Worm (Caenorhabditis elegans) whole organism, late embryonic: ENCODE measurements around the gene hizr-1.

ENCODE experiments used
- C08G9.2 ChIP-seq: sonication (generic microtip); optimal IDR thresholded peaks from 2 replicates; lab custom pipeline; 2016; ENCODE audit warnings: mild to moderate bottlenecking, missing genetic modification characterization, moderate library complexity, missing compliant biosample characterization
- F13H6.1 ChIP-seq: sonication (generic microtip); optimal IDR thresholded peaks from 2 replicates; lab custom pipeline; 2016; ENCODE audit warnings: missing genetic modification characterization, missing compliant biosample characterization
- K09A11.1 ChIP-seq: sonication (generic microtip); optimal IDR thresholded peaks from 2 replicates; lab custom pipeline; 2017; ENCODE audit warnings: antibody characterized with exemption, mild to moderate bottlenecking, missing genetic modification characterization, missing compliant biosample characterization; ENCODE audit not compliant: insufficient read depth
- Y22D7AL.16 ChIP-seq: sonication (generic microtip); optimal IDR thresholded peaks from 2 replicates; lab custom pipeline; 2016; ENCODE audit warnings: missing genetic modification characterization, missing compliant biosample characterization
- ama-1 ChIP-seq: fragments of 150-350 bp; optimal IDR thresholded peaks from 2 replicates; lab custom pipeline; 2014
- ceh-14 ChIP-seq: sonication (generic microtip); optimal IDR thresholded peaks from 2 replicates; lab custom pipeline; 2016; ENCODE audit warnings: missing genotype, missing genetic modification characterization, missing compliant biosample characterization
- ceh-18 ChIP-seq: sonication (generic microtip); optimal IDR thresholded peaks from 2 replicates; lab custom pipeline; 2016; ENCODE audit warnings: missing genetic modification characterization, missing compliant biosample characterization
- ceh-19 ChIP-seq: fragments of 200-800 bp; sonication (Bioruptor generic); optimal IDR thresholded peaks from 2 replicates; lab custom pipeline; 2018; ENCODE audit warnings: mild to moderate bottlenecking, missing genetic modification characterization, missing compliant biosample characterization
- ceh-22 ChIP-seq: sonication (generic microtip); optimal IDR thresholded peaks from 2 replicates; lab custom pipeline; 2017; ENCODE audit warnings: missing biosample characterization, missing genetic modification characterization
- ceh-31 ChIP-seq: sonication (generic microtip); optimal IDR thresholded peaks from 2 replicates; lab custom pipeline; 2016; ENCODE audit warnings: missing genetic modification characterization, missing compliant biosample characterization
- ceh-34 ChIP-seq: sonication (generic microtip); optimal IDR thresholded peaks from 2 replicates; lab custom pipeline; 2016; ENCODE audit warnings: mild to moderate bottlenecking, missing genetic modification characterization, missing compliant biosample characterization
- ceh-45 ChIP-seq: fragments of 200-800 bp; sonication (Bioruptor generic); IDR thresholded peaks from 2 replicates; pipeline ENCODE4 v1.3.6; 2022; ENCODE audit warnings: missing genetic modification reagents, missing genetic modification characterization, missing compliant biosample characterization
- ceh-9 ChIP-seq: sonication (generic microtip); optimal IDR thresholded peaks from 2 replicates; lab custom pipeline; 2016; ENCODE audit warnings: mild to moderate bottlenecking, missing genetic modification characterization, inconsistent platforms, missing compliant biosample characterization
- ets-4 ChIP-seq: sonication (generic microtip); optimal IDR thresholded peaks from 2 replicates; lab custom pipeline; 2016; ENCODE audit warnings: missing genetic modification characterization, missing compliant biosample characterization
- eyg-1 ChIP-seq: sonication (generic microtip); optimal IDR thresholded peaks from 2 replicates; lab custom pipeline; 2016; ENCODE audit warnings: missing genotype, missing genetic modification characterization, missing compliant biosample characterization
- fkh-10 ChIP-seq: fragments of 150-350 bp; optimal IDR thresholded peaks from 2 replicates; lab custom pipeline; 2014; ENCODE audit warnings: missing biosample characterization, missing genetic modification reagents, missing genetic modification characterization
- fkh-6 ChIP-seq: sonication (generic microtip); optimal IDR thresholded peaks from 2 replicates; lab custom pipeline; 2016; ENCODE audit warnings: missing genetic modification characterization, missing compliant biosample characterization
- hlh-13 ChIP-seq: fragments of 200-800 bp; sonication (Bioruptor generic); optimal IDR thresholded peaks from 2 replicates; lab custom pipeline; 2018; ENCODE audit warnings: mild to moderate bottlenecking, missing genetic modification characterization, missing compliant biosample characterization
- hlh-6 ChIP-seq: sonication (generic microtip); optimal IDR thresholded peaks from 2 replicates; lab custom pipeline; 2016; ENCODE audit warnings: missing genotype, missing genetic modification characterization, missing compliant biosample characterization
- lim-6 ChIP-seq: sonication (generic microtip); optimal IDR thresholded peaks from 2 replicates; lab custom pipeline; 2016; ENCODE audit warnings: missing genetic modification characterization, missing compliant biosample characterization
- lin-11 ChIP-seq: fragments of 200-800 bp; sonication (Bioruptor generic); optimal IDR thresholded peaks from 2 replicates; lab custom pipeline; 2018; ENCODE audit warnings: mild to moderate bottlenecking, missing genetic modification characterization, missing compliant biosample characterization
- mec-3 ChIP-seq: sonication (generic microtip); optimal IDR thresholded peaks from 2 replicates; lab custom pipeline; 2016; ENCODE audit warnings: borderline replicate concordance, missing genetic modification characterization, missing compliant biosample characterization
- nfya-1 ChIP-seq: sonication (generic microtip); optimal IDR thresholded peaks from 2 replicates; lab custom pipeline; 2017; ENCODE audit warnings: missing genetic modification characterization, mild to moderate bottlenecking, missing compliant biosample characterization, antibody characterized with exemption, moderate library complexity
- nhr-11 ChIP-seq: fragments of 150-350 bp; optimal IDR thresholded peaks from 2 replicates; lab custom pipeline; 2014; ENCODE audit warnings: missing biosample characterization, missing genetic modification characterization
- npax-4 ChIP-seq: sonication (generic microtip); optimal IDR thresholded peaks from 2 replicates; lab custom pipeline; 2016; ENCODE audit warnings: missing genetic modification characterization, missing compliant biosample characterization
- odd-2 ChIP-seq: sonication (generic microtip); optimal IDR thresholded peaks from 2 replicates; lab custom pipeline; 2017; ENCODE audit warnings: antibody characterized with exemption, mild to moderate bottlenecking, missing genetic modification characterization, missing compliant biosample characterization
- pag-3 ChIP-seq: sonication (generic microtip); optimal IDR thresholded peaks from 2 replicates; lab custom pipeline; 2016; ENCODE audit warnings: missing compliant biosample characterization, missing genetic modification characterization, borderline replicate concordance
- pat-9 ChIP-seq: fragments of 200-800 bp; sonication (Bioruptor generic); optimal IDR thresholded peaks from 2 replicates; lab custom pipeline; 2018; ENCODE audit warnings: mild to moderate bottlenecking, missing genetic modification characterization, moderate library complexity, missing compliant biosample characterization
- pax-1 ChIP-seq: fragments of 150-350 bp; optimal IDR thresholded peaks from 2 replicates; lab custom pipeline; 2014; ENCODE audit warnings: missing biosample characterization, missing genetic modification characterization
- pha-2 ChIP-seq: sonication (generic microtip); optimal IDR thresholded peaks from 2 replicates; lab custom pipeline; 2017; ENCODE audit warnings: mild to moderate bottlenecking, missing genetic modification characterization, missing compliant biosample characterization
- pqm-1 ChIP-seq: sonication (generic microtip); optimal IDR thresholded peaks from 2 replicates; lab custom pipeline; 2016; ENCODE audit warnings: missing genetic modification characterization, missing compliant biosample characterization
- pros-1 ChIP-seq: fragments of 150-350 bp; optimal IDR thresholded peaks from 2 replicates; lab custom pipeline; 2014; ENCODE audit warnings: missing biosample characterization, missing genetic modification reagents, missing genetic modification characterization
- rnt-1 ChIP-seq: sonication (generic microtip); optimal IDR thresholded peaks from 2 replicates; lab custom pipeline; 2016; ENCODE audit warnings: missing genetic modification characterization, missing compliant biosample characterization
- sdc-2 ChIP-seq: sonication (generic microtip); optimal IDR thresholded peaks from 2 replicates; lab custom pipeline; 2016; ENCODE audit warnings: missing genotype, missing genetic modification characterization, missing compliant biosample characterization
- sox-2 ChIP-seq: fragments of 200-800 bp; sonication (Bioruptor generic); IDR thresholded peaks from 2 replicates; pipeline ENCODE4 v1.3.6; 2022; ENCODE audit warnings: missing genetic modification reagents, missing genetic modification characterization, missing compliant biosample characterization
- tbx-2 ChIP-seq: sonication (generic microtip); optimal IDR thresholded peaks from 2 replicates; lab custom pipeline; 2016; ENCODE audit warnings: missing genetic modification characterization, missing compliant biosample characterization
- tbx-7 ChIP-seq: sonication (generic microtip); optimal IDR thresholded peaks from 2 replicates; lab custom pipeline; 2016; ENCODE audit warnings: missing genotype, missing genetic modification characterization, missing compliant biosample characterization
- ttx-3 ChIP-seq: sonication (generic microtip); optimal IDR thresholded peaks from 2 replicates; lab custom pipeline; 2016; ENCODE audit warnings: missing genetic modification reagents, missing genetic modification characterization, missing compliant biosample characterization
- unc-55 ChIP-seq: sonication (generic microtip); optimal IDR thresholded peaks from 2 replicates; lab custom pipeline; 2017; ENCODE audit warnings: missing biosample characterization, missing genetic modification reagents, missing genetic modification characterization
- unc-86 ChIP-seq: sonication (generic microtip); optimal IDR thresholded peaks from 2 replicates; lab custom pipeline; 2016; ENCODE audit warnings: missing genetic modification characterization, missing compliant biosample characterization
- zip-5 ChIP-seq: sonication (generic microtip); optimal IDR thresholded peaks from 2 replicates; lab custom pipeline; 2016; ENCODE audit warnings: missing genetic modification characterization, missing compliant biosample characterization
- ztf-16 ChIP-seq: sonication (generic microtip); optimal IDR thresholded peaks from 2 replicates; lab custom pipeline; 2017; ENCODE audit warnings: missing genetic modification characterization, missing compliant biosample characterization

Gene hizr-1

ce11 chrX:11281148-11281547, 36.9 kb upstream of the hizr-1 start, which contains the start of gene F38B2.6:
F38B2.6 (minus strand) TSS chrX:11281248.
- TF ChIP-seq ttx-3 (tag; lab: Kevin White, UChicago): no peak
- TF ChIP-seq tbx-7 (tag; lab: Kevin White, UChicago): no peak
- TF ChIP-seq nhr-11: no peak
- TF ChIP-seq ceh-31 (tag; lab: Kevin White, UChicago): no peak
- TF ChIP-seq sox-2 (GFP tag; lab: Robert Waterston, UW): no peak
- TF ChIP-seq ceh-14 (tag; lab: Kevin White, UChicago): no peak
- no peak for TF ChIP-seq hlh-13 (GFP tag; lab: Kevin White, UChicago)
- no peak for TF ChIP-seq tbx-2
- TF ChIP-seq lim-6 (tag; lab: Kevin White, UChicago): no peak
- no peak for TF ChIP-seq eyg-1
- TF ChIP-seq unc-86 (tag; lab: Kevin White, UChicago): no peak
- no peak for TF ChIP-seq Y22D7AL.16 (tag; lab: Kevin White, UChicago)
- no peak for TF ChIP-seq pax-1 (tag; lab: Kevin White, UChicago)
- TF ChIP-seq pqm-1 (tag; lab: Kevin White, UChicago): no peak
- TF ChIP-seq ceh-18 (tag; lab: Kevin White, UChicago): no peak
- TF ChIP-seq sdc-2 (tag; lab: Kevin White, UChicago): no peak
- TF ChIP-seq unc-55 (GFP tag; lab: Kevin White, UChicago): no peak
- TF ChIP-seq ceh-19: no peak
- no peak for TF ChIP-seq C08G9.2 (tag; lab: Kevin White, UChicago)
- TF ChIP-seq hlh-6: no peak

ce11 chrX:11286246-11286645, 31.8 kb upstream of the hizr-1 start, which contains the start of gene F38B2.3:
F38B2.3 (minus strand) TSS chrX:11286346.
- no peak for TF ChIP-seq fkh-6 (tag; lab: Kevin White, UChicago)
- TF ChIP-seq pax-1 (tag; lab: Kevin White, UChicago): no peak
- TF ChIP-seq tbx-2: no peak
- TF ChIP-seq pha-2 (tag; lab: Kevin White, UChicago): no peak
- TF ChIP-seq odd-2 (tag; lab: Kevin White, UChicago): no peak
- no peak for TF ChIP-seq nfya-1 (tag; lab: Kevin White, UChicago)
- no peak for TF ChIP-seq pros-1 (tag; lab: Kevin White, UChicago)
- TF ChIP-seq ets-4: no peak
- no peak for TF ChIP-seq ceh-31 (tag; lab: Kevin White, UChicago)
- TF ChIP-seq ztf-16 (tag; lab: Kevin White, UChicago): no peak
- TF ChIP-seq lin-11 (tag; lab: Kevin White, UChicago): no peak
- no peak for TF ChIP-seq ceh-22 (tag; lab: Kevin White, UChicago)
- no peak for TF ChIP-seq F13H6.1 (tag; lab: Kevin White, UChicago)
- no peak for TF ChIP-seq ceh-45 (GFP tag; lab: Robert Waterston, UW)
- no peak for TF ChIP-seq ceh-18 (tag; lab: Kevin White, UChicago)
- no peak for TF ChIP-seq ama-1
- TF ChIP-seq pat-9 (tag; lab: Kevin White, UChicago): no peak

ce11 chrX:11287617-11288016, 30.5 kb upstream of the hizr-1 start, which contains the start of gene F38B2.4:
F38B2.4 (minus strand) TSS chrX:11287717.
- no peak for TF ChIP-seq ceh-19
- TF ChIP-seq mec-3 (tag; lab: Kevin White, UChicago): no peak
- no peak for TF ChIP-seq odd-2 (tag; lab: Kevin White, UChicago)
- no peak for TF ChIP-seq rnt-1
- no peak for TF ChIP-seq K09A11.1 (tag; lab: Kevin White, UChicago)
- no peak for TF ChIP-seq zip-5
- no peak for TF ChIP-seq hlh-6
- no peak for TF ChIP-seq eyg-1
- no peak for TF ChIP-seq nfya-1 (tag; lab: Kevin White, UChicago)
- TF ChIP-seq ceh-9: no peak
- no peak for TF ChIP-seq ceh-18 (tag; lab: Kevin White, UChicago)
- no peak for TF ChIP-seq Y22D7AL.16 (tag; lab: Kevin White, UChicago)
- no peak for TF ChIP-seq pag-3 (tag; lab: Kevin White, UChicago)
- no peak for TF ChIP-seq C08G9.2 (tag; lab: Kevin White, UChicago)
- TF ChIP-seq ceh-34 (tag; lab: Kevin White, UChicago): no peak
- no peak for TF ChIP-seq fkh-10
- no peak for TF ChIP-seq npax-4 (tag; lab: Kevin White, UChicago)
